Worm (Caenorhabditis elegans) whole organism, L4/young adult: ENCODE data around the gene R13H4.7.

Experiments
- dao-5 ChIP-seq: sonication (generic microtip); optimal IDR thresholded peaks from 2 replicates; lab custom pipeline; 2016; ENCODE audit warnings: missing genotype, missing genetic modification characterization, moderate library complexity, missing compliant biosample characterization
- him-1 ChIP-seq: sonication (generic microtip); optimal IDR thresholded peaks from 2 replicates; lab custom pipeline; 2016; ENCODE audit warnings: missing genotype, missing genetic modification reagents, missing genetic modification characterization, missing compliant biosample characterization

DNA sequence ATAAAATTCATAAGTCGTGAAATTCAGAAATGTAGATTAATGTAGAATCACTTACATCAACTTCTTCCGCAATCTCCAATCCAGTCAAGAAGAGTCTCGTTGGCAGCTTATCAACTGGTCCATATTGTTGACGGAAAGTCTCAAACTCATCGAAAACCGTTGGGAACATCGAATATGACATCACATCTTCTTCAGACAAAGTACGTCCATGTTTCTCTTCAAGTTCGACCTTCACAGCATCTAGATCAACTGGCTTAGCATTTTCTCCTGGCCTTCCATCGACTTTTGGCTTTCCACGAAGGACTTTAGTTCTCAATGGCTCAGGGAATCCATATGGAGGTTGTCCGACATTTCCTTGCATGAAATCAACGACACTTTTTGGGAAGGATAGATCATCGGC is 49.3 kb downstream of the R13H4.7 start:
- TF ChIP-seq dao-5 (tag; lab: Kevin White, UChicago) (no peak), him-1 (no peak)
